Fruit fly (Drosophila melanogaster): ENCODE measurements around the gene CG44000.

Gene CG44000

DNA sequence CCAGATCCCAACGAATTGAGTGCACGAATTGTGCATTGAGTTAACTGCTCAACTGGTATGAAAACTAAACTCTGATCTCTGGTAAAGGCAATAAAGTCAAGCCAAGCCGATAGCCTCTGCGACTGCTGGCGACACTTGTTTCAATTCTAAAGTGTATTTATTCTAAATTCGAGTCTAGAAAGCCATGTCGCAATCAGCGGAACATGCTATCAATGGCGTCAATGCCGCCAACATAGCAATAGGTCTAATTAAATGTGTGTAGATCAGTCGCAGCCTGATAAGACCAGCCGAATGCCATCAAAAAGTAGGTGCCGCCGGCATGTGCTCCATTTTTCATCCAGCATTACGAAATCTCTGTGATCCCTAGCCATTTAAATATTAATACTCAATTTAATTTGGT is 17.5 kb upstream of the CG44000 start:
- TF ChIP-seq Sin3A (optimal IDR thresholded peaks at IDR 0.05) (no peak), insv (optimal IDR thresholded peaks at IDR 0.05) (no peak), Myc (optimal IDR thresholded peaks at IDR 0.05) (no peak), h (optimal IDR thresholded peaks at IDR 0.05) (no peak), ttk (optimal IDR thresholded peaks at IDR 0.05) (no peak), psq (optimal IDR thresholded peaks at IDR 0.05) (no peak)

DNA sequence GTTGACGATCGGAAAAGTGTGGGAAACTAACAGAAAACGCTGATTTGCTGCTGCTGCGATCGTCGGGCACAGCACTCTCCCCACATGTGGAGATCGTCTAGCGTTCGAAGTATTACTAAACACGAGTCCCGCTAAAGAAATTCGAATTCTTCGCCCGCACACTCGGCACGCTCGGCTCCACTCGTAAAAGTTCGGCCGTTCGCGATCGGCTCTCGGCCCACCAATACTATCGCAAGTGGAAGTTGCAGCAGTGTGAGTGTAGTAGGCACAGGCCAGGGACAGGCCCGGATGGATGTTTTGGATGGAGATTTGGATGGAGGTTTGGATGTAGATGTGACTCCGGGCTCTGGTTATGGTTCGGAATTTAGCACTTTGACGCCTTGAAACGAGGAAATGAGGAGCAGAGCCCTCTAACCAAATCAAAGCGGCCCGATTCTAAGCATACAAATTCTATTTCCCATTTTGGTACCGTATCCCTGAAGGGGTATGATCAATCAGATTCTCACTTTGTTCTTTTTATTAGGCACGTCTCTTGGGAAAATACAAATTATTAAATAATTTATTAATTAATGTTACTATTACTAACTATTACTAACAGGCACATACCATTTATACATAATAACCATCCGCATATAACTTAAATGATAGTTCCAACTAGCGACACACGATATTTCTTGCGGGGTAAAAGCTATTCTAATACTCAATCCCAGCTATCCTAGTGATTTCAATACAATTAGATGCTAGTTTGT is 15.6 kb upstream of the CG44000 start:
- TF ChIP-seq ttk (optimal IDR thresholded peaks at IDR 0.05): no peak
- TF ChIP-seq psq (optimal IDR thresholded peaks at IDR 0.05): no peak
- TF ChIP-seq Myc (optimal IDR thresholded peaks at IDR 0.05): no peak
- no peak for TF ChIP-seq Sin3A (optimal IDR thresholded peaks at IDR 0.05)
- no peak for TF ChIP-seq insv (optimal IDR thresholded peaks at IDR 0.05)
- no peak for TF ChIP-seq h (optimal IDR thresholded peaks at IDR 0.05)

DNA sequence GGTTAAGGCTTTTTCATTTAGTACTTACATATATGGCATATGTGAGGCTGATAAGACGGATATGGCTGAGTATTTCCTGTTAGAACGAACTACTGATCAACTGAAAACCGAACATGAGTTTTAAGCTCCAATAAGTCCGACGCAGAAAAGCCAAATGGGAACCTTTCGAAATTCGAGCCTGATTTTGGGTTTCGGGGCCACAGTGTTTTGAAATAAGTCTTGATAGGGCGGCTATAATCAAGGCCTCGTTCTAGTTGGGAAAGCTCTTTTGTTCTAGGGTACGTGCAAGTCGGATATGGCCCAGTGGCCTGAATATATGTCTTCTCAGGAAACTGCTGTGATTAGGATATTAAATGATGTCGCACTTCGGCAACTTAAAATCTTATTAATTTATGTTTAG is 15.0 kb upstream of the CG44000 start, which contains the start of gene vkg:
vkg (minus strand) TSS at position 101 of the 400 bp plus-strand sequence.
- TF ChIP-seq psq (optimal IDR thresholded peaks at IDR 0.05) (no peak), h (optimal IDR thresholded peaks at IDR 0.05) (no peak), insv (optimal IDR thresholded peaks at IDR 0.05) (no peak), Myc (optimal IDR thresholded peaks at IDR 0.05) (no peak)

DNA sequence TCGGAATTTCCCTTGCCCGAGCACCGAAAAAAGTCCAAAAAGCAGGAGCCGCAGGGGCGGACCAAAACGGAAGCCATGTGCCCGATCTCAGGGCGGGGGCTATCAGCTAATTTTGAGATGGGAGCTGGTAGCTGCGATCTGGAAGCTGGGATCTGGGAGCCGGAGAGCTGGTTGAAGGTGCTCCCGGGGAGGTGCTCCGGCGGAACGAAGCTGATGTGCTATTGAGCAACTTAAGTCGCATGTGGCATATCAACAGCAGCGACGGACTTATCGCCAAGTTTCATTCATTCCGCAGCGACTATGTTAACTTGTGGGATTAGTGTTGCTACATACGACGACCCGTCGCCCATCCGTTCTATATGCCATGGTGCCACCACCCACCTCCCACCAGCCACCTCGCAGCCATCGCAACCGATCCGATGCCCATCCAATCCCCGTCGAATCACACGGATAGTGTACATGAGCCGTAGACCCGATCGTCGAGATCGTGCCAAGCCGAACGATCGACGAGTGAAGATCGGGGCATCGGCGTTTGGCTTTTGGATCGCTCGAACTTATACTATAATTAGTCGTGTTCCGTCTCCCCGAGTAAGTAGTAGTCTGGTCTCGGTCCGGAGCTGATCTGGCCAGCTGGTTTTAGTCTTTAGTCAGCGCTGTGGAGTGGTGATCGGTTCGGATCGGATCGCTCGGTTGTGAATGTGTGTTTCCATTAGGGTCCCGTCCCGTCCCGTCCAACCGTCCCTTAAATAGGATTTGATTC is 13.8 kb upstream of the CG44000 start, which contains the start of gene Col4a1:
Col4a1 (plus strand) TSS at position 561 of the 760 bp plus-strand sequence.
- no peak for TF ChIP-seq Myc (optimal IDR thresholded peaks at IDR 0.05)
- no peak for TF ChIP-seq insv (optimal IDR thresholded peaks at IDR 0.05)
- no peak for TF ChIP-seq psq (optimal IDR thresholded peaks at IDR 0.05)
- no peak for TF ChIP-seq Sin3A (optimal IDR thresholded peaks at IDR 0.05)
- no peak for TF ChIP-seq ttk (optimal IDR thresholded peaks at IDR 0.05)
- no peak for TF ChIP-seq h (optimal IDR thresholded peaks at IDR 0.05)

DNA sequence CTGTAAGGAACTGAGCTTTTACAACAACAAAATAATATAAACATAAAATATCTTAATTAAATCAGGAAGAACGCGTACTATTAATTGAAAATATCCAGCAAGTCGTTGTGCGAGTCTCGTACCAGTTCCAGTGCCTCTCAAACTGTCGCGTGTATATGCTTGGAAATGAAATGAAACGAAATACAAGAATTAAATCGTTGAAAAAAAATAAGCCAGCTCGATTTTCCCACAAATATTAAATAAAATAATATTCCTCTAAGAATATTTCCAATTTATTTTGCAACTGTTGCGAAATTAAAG is 13.3 kb upstream of the CG44000 start:
- TF ChIP-seq Sin3A (optimal IDR thresholded peaks at IDR 0.05) (no peak), h (optimal IDR thresholded peaks at IDR 0.05) (no peak), ttk (optimal IDR thresholded peaks at IDR 0.05) (no peak), insv (optimal IDR thresholded peaks at IDR 0.05) (no peak), psq (optimal IDR thresholded peaks at IDR 0.05) (no peak), Myc (optimal IDR thresholded peaks at IDR 0.05) (no peak)

DNA sequence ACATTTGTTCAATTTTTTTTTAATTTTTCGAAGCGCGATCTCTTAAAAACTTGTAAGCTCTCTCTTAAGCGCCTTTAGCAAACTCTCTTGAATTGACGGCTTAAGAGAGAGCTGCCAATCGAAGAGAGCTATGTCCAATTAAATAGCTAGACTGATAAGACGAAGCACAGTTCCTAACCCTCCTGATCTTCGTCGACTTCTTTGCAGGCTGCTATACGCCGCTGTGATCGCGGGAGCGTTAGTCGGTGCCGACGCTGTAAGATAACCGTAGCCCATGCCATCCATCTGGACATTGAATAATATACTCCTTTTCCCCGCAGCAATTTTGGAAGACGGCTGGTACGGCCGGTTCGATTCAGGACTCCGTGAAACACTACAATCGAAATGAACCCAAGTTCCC is 12.5 kb upstream of the CG44000 start:
- no peak for TF ChIP-seq h (optimal IDR thresholded peaks at IDR 0.05)
- no peak for TF ChIP-seq insv (optimal IDR thresholded peaks at IDR 0.05)
- TF ChIP-seq Sin3A (optimal IDR thresholded peaks at IDR 0.05): no peak

DNA sequence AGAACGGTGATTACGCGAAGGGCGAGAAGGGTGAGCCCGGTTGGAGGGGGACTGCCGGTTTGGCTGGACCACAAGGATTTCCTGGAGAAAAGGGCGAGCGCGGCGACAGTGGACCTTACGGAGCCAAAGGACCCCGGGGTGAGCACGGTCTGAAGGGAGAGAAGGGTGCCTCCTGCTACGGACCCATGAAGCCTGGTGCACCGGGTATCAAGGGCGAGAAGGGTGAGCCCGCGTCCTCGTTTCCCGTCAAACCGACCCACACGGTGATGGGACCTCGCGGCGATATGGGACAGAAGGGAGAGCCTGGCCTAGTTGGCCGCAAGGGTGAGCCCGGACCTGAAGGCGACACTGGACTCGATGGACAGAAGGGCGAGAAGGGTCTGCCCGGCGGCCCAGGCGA is 11.7 kb upstream of the CG44000 start:
- no peak for TF ChIP-seq insv (optimal IDR thresholded peaks at IDR 0.05)
- TF ChIP-seq h (optimal IDR thresholded peaks at IDR 0.05): no peak
- no peak for TF ChIP-seq ttk (optimal IDR thresholded peaks at IDR 0.05)
- no peak for TF ChIP-seq Myc (optimal IDR thresholded peaks at IDR 0.05)
- TF ChIP-seq Sin3A (optimal IDR thresholded peaks at IDR 0.05): no peak
- TF ChIP-seq psq (optimal IDR thresholded peaks at IDR 0.05): no peak

DNA sequence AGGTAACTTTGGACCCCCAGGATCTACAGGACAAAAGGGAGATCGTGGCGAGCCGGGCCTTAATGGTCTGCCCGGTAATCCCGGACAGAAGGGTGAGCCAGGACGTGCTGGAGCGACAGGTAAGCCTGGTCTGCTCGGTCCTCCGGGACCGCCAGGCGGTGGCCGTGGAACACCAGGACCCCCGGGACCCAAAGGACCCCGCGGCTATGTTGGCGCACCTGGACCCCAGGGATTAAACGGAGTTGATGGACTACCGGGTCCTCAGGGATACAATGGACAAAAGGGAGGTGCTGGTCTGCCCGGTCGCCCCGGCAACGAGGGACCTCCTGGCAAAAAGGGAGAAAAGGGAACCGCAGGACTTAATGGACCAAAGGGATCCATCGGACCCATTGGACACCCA is 11.2 kb upstream of the CG44000 start:
- TF ChIP-seq Myc (optimal IDR thresholded peaks at IDR 0.05): no peak
- TF ChIP-seq Sin3A (optimal IDR thresholded peaks at IDR 0.05): no peak
- TF ChIP-seq h (optimal IDR thresholded peaks at IDR 0.05): no peak
- no peak for TF ChIP-seq psq (optimal IDR thresholded peaks at IDR 0.05)
- TF ChIP-seq insv (optimal IDR thresholded peaks at IDR 0.05): no peak
- TF ChIP-seq ttk (optimal IDR thresholded peaks at IDR 0.05): no peak

DNA sequence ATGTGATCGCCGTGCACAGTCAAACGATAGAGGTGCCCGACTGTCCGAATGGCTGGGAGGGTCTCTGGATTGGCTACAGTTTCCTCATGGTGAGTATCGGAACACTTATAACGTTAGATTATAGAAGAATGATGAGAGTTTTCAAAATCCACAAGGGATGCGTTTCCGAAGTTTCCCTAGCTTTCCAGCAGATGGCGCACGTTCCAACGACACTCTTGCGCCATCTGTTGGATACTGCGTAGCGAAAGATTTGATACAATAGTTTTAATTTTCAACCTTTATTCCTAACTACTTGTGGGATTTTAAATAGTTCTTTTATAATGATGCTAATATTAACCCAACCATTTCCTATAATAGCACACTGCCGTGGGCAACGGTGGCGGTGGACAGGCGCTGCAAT is 7.0 kb upstream of the CG44000 start:
- no peak for TF ChIP-seq h (optimal IDR thresholded peaks at IDR 0.05)
- TF ChIP-seq Myc (optimal IDR thresholded peaks at IDR 0.05): no peak
- TF ChIP-seq ttk (optimal IDR thresholded peaks at IDR 0.05): no peak
- TF ChIP-seq insv (optimal IDR thresholded peaks at IDR 0.05): no peak
- no peak for TF ChIP-seq psq (optimal IDR thresholded peaks at IDR 0.05)
- no peak for TF ChIP-seq Sin3A (optimal IDR thresholded peaks at IDR 0.05)

DNA sequence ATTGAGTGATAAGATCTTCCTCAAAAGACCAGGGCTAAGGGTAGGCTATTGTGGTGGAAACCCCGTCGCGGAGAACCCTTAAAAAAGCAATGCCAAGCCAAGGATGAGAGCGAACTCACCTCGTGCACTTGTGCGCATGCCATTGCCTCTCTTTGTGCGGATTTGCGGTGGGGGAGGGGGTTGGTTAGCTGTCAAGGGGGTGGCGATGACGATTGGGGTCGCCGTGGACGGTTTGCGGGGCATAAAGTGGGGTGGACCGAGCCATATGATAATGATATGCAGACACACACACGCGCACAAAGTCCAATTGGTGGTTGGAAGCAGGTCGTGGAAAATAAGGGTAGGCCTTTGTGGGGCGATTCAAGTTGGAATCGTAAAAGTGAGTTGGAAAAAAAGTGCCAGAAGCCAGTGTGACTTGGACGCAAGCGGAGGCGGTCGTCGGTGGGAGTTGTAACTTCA is 5.6 kb upstream of the CG44000 start, which contains the start of the genes CG14042 and SP555:
CG14042 (plus strand) TSS at position 308 of the 459 bp plus-strand sequence.
SP555 (plus strand) TSS at position 308 of the 459 bp plus-strand sequence.
- TF ChIP-seq psq (optimal IDR thresholded peaks at IDR 0.05): no peak
- no peak for TF ChIP-seq ttk (optimal IDR thresholded peaks at IDR 0.05)
- TF ChIP-seq Myc (optimal IDR thresholded peaks at IDR 0.05): no peak
- no peak for TF ChIP-seq h (optimal IDR thresholded peaks at IDR 0.05)
- TF ChIP-seq insv (optimal IDR thresholded peaks at IDR 0.05): no peak
- no peak for TF ChIP-seq Sin3A (optimal IDR thresholded peaks at IDR 0.05)

DNA sequence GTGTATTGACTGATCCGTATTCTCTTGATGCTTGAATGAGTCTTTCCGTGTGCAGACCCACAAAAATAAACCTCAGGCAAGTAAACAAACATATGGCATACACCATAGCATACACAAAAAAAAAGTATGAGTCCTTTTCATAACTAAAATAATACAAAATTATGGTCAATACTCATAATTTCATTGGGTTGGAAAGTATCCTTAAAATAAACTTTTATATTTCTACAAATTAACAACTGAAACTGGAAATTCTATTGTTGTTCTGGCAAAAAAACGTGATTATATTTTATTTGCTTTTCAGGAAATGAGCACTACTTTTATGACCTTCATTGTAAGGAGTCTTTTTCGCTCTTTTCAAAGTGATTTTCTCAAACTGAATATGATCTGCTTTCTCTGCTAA is 994 bp upstream of the CG44000 start:
- TF ChIP-seq h (optimal IDR thresholded peaks at IDR 0.05): no peak
- TF ChIP-seq ttk (optimal IDR thresholded peaks at IDR 0.05): no peak
- TF ChIP-seq Sin3A (optimal IDR thresholded peaks at IDR 0.05): no peak
- no peak for TF ChIP-seq insv (optimal IDR thresholded peaks at IDR 0.05)
- no peak for TF ChIP-seq Myc (optimal IDR thresholded peaks at IDR 0.05)
- no peak for TF ChIP-seq psq (optimal IDR thresholded peaks at IDR 0.05)

DNA sequence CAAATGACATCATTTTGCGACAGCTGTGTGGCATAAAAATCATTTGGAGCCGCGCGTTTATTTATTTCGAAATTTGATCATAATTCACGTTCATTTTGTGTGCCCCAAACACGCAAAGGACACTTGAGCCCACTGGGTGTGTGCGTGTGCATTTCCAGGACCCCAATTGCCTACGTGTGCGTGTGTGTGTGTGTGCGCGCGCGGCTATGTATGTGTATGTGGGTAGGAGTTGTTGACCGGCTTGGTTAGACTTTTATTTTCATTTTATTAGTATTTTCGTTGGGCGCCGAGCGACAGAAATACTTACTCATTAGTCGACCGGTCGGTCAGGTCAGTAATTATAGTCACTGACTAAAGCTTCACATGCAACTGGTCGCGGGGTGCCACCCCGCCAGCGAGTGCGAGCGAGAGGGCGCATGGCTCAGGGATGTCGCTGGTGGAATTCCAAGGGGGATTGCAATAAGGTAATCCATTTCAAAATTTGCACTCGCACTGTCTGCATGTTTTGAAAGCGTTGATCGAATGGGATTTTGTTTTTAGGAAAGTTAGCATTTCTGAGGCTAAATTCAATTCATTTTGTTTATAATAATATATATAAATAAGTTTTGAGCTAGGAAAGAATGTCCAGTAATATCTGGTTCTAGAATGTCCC is 551 bp downstream of the CG44000 start:
- no peak for TF ChIP-seq Sin3A (optimal IDR thresholded peaks at IDR 0.05)

Measured in Kc167 (cell line).